Fruit fly (Drosophila melanogaster) whole organism, embryonic: ENCODE measurements around the gene Rpn2.

Source experiments
- Adf1 ChIP-seq: fragments of 200-800 bp; sonication (Bioruptor generic); IDR thresholded peaks from 2 replicates; pipeline ENCODE4 v1.3.6; 2022; ENCODE audit warnings: missing biosample characterization, missing genetic modification characterization
- Antp ChIP-seq: fragments of 200-800 bp; sonication (Bioruptor generic); optimal IDR thresholded peaks from 3 replicates; lab custom pipeline; 2016; ENCODE audit warnings: missing biosample characterization, missing genetic modification characterization
- B-H1 ChIP-seq: fragments of 200-800 bp; sonication (Bioruptor generic); IDR thresholded peaks from 3 replicates; pipeline ENCODE4 v1.3.6; 2022; ENCODE audit warnings: missing biosample characterization, missing genetic modification characterization
- B-H2 ChIP-seq: fragments of 200-800 bp; sonication (Bioruptor generic); optimal IDR thresholded peaks from 2 replicates; lab custom pipeline; 2018; ENCODE audit warnings: missing biosample characterization, mild to moderate bottlenecking, missing genetic modification characterization
- Bgb ChIP-seq: fragments of 200-800 bp; sonication (Bioruptor generic); IDR thresholded peaks from 2 replicates; pipeline ENCODE4 v1.3.6; 2022; ENCODE audit warnings: missing biosample characterization, missing genetic modification characterization; ENCODE audit not compliant: partially characterized antibody
- CG10366 ChIP-seq: fragments of 200-800 bp; sonication (Bioruptor generic); IDR thresholded peaks from 2 replicates; pipeline ENCODE4 v1.3.6; 2022; ENCODE audit warnings: missing biosample characterization, missing genetic modification characterization
- CG11398 ChIP-seq: fragments of 200-800 bp; sonication (Bioruptor generic); optimal IDR thresholded peaks from 2 replicates; lab custom pipeline; 2016; ENCODE audit warnings: missing biosample characterization, missing genetic modification characterization
- CG11695 ChIP-seq: fragments of 200-800 bp; sonication (Bioruptor generic); IDR thresholded peaks from 3 replicates; pipeline ENCODE4 v1.3.6; 2022; ENCODE audit warnings: missing biosample characterization, missing genetic modification characterization
- CG12744 ChIP-seq: fragments of 200-800 bp; sonication (Bioruptor generic); optimal IDR thresholded peaks from 2 replicates; lab custom pipeline; 2016; ENCODE audit warnings: missing biosample characterization, missing genetic modification characterization
- CG13287 ChIP-seq: fragments of 200-800 bp; sonication (Bioruptor generic); IDR thresholded peaks from 2 replicates; pipeline ENCODE4 v1.3.6; 2022; ENCODE audit warnings: missing biosample characterization, missing genetic modification characterization; ENCODE audit not compliant: partially characterized antibody
- CG16815 ChIP-seq: fragments of 200-800 bp; sonication (Bioruptor generic); optimal IDR thresholded peaks from 3 replicates; lab custom pipeline; 2017; ENCODE audit warnings: missing biosample characterization, mild to moderate bottlenecking, missing genetic modification characterization
- CG17328 ChIP-seq: fragments of 200-800 bp; sonication (Bioruptor generic); IDR thresholded peaks from 2 replicates; pipeline ENCODE4 v1.3.6; 2022; ENCODE audit warnings: missing biosample characterization, missing genetic modification characterization
- CG17359 ChIP-seq: fragments of 200-800 bp; sonication (Bioruptor generic); optimal IDR thresholded peaks from 3 replicates; lab custom pipeline; 2018; ENCODE audit warnings: missing biosample characterization, mild to moderate bottlenecking, missing genetic modification characterization, moderate library complexity
- CG17568 ChIP-seq: fragments of 200-800 bp; sonication (Bioruptor generic); optimal IDR thresholded peaks from 2 replicates; lab custom pipeline; 2018; ENCODE audit warnings: missing biosample characterization, mild to moderate bottlenecking, missing genetic modification characterization, moderate library complexity
- CG17612 ChIP-seq: fragments of 200-800 bp; sonication (Bioruptor generic); IDR thresholded peaks from 2 replicates; pipeline ENCODE4 v1.3.6; 2022; ENCODE audit warnings: missing biosample characterization, missing genetic modification characterization
- CG18599 ChIP-seq: fragments of 200-800 bp; sonication (Bioruptor generic); optimal IDR thresholded peaks from 3 replicates; lab custom pipeline; 2017; ENCODE audit warnings: missing biosample characterization, missing genetic modification characterization, mild to moderate bottlenecking, moderate library complexity, missing genetic modification reagents
- CG2712 ChIP-seq: fragments of 200-800 bp; optimal IDR thresholded peaks from 3 replicates; lab custom pipeline; 2019; ENCODE audit warnings: missing biosample characterization, mild to moderate bottlenecking, missing genetic modification characterization, moderate library complexity
- CG30403 ChIP-seq: fragments of 200-800 bp; sonication (Bioruptor generic); optimal IDR thresholded peaks from 3 replicates; lab custom pipeline; 2016; ENCODE audit warnings: missing biosample characterization, missing genetic modification characterization
- CG31224 ChIP-seq: fragments of 200-800 bp; sonication (Bioruptor generic); IDR thresholded peaks from 2 replicates; pipeline ENCODE4 v1.3.6; 2022; ENCODE audit warnings: missing biosample characterization, missing genetic modification characterization
- CG34376 ChIP-seq: fragments of 200-800 bp; sonication (Bioruptor generic); optimal IDR thresholded peaks from 2 replicates; lab custom pipeline; 2018; ENCODE audit warnings: missing biosample characterization, mild to moderate bottlenecking, missing genetic modification characterization
- CG3995 ChIP-seq: fragments of 200-800 bp; sonication (Bioruptor generic); optimal IDR thresholded peaks from 3 replicates; lab custom pipeline; 2016; ENCODE audit warnings: missing biosample characterization, missing genetic modification characterization
- CG4360 ChIP-seq: fragments of 200-800 bp; sonication (Bioruptor generic); IDR thresholded peaks from 2 replicates; pipeline ENCODE4 v1.3.6; 2022; ENCODE audit warnings: missing biosample characterization, missing genetic modification characterization
- CG5953 ChIP-seq: fragments of 200-800 bp; sonication (Bioruptor generic); IDR thresholded peaks from 2 replicates; pipeline ENCODE4 v1.3.6; 2022; ENCODE audit warnings: missing biosample characterization, missing genetic modification characterization
- CG7556 ChIP-seq: fragments of 200-800 bp; sonication (Bioruptor generic); optimal IDR thresholded peaks from 2 replicates; lab custom pipeline; 2017; ENCODE audit warnings: missing biosample characterization, mild to moderate bottlenecking, missing genetic modification characterization
- CG8089 ChIP-seq: fragments of 200-800 bp; sonication (Bioruptor generic); optimal IDR thresholded peaks from 3 replicates; lab custom pipeline; 2016; ENCODE audit warnings: missing biosample characterization, missing genetic modification characterization
- CG8765 ChIP-seq: fragments of 200-800 bp; sonication (Bioruptor generic); IDR thresholded peaks from 2 replicates; pipeline ENCODE4 v1.3.6; 2022; ENCODE audit warnings: missing biosample characterization, missing genetic modification characterization
- CoRest ChIP-seq: fragments of 200-800 bp; sonication (Bioruptor generic); optimal IDR thresholded peaks from 3 replicates; lab custom pipeline; 2018; ENCODE audit warnings: missing biosample characterization, mild to moderate bottlenecking, missing genetic modification characterization, moderate library complexity
- Dp ChIP-seq: fragments of 200-800 bp; sonication (Bioruptor generic); optimal IDR thresholded peaks from 2 replicates; lab custom pipeline; 2018; ENCODE audit warnings: missing biosample characterization, mild to moderate bottlenecking, missing genetic modification characterization, moderate library complexity
- E2f1 ChIP-seq: fragments of 200-800 bp; sonication (Bioruptor generic); IDR thresholded peaks from 2 replicates; pipeline ENCODE4 v1.3.6; 2022; ENCODE audit warnings: missing biosample characterization, missing genetic modification characterization
- Elba2 ChIP-seq: fragments of 200-800 bp; sonication (Bioruptor generic); optimal IDR thresholded peaks from 3 replicates; lab custom pipeline; 2016; ENCODE audit warnings: missing biosample characterization, missing genetic modification characterization
- Gsc ChIP-seq: fragments of 200-800 bp; sonication (Bioruptor generic); IDR thresholded peaks from 2 replicates; pipeline ENCODE4 v1.3.6; 2022; ENCODE audit warnings: missing biosample characterization, missing genetic modification characterization
- Hr78 ChIP-seq, 2 experiments: fragments of 200-800 bp in 1 of 2; fragments of >200 bp in 1 of 2; sonication (Bioruptor generic) in 1 of 2; optimal IDR thresholded peaks; 2 replicates each; lab custom pipeline; 2017 to 2019; ENCODE audit warnings: missing biosample characterization in 2 of 2, missing genetic modification characterization in 2 of 2, mild to moderate bottlenecking in 1 of 2, moderate library complexity in 1 of 2
- Lhr ChIP-seq: fragments of 200-800 bp; sonication (Bioruptor generic); optimal IDR thresholded peaks from 3 replicates; lab custom pipeline; 2017; ENCODE audit warnings: mild to moderate bottlenecking, missing biosample characterization, missing genetic modification reagents, missing genetic modification characterization
- MBD-R2 ChIP-seq: fragments of 200-800 bp; sonication (Bioruptor generic); IDR thresholded peaks from 2 replicates; pipeline ENCODE4 v1.3.6; 2022; ENCODE audit warnings: missing biosample characterization, missing genetic modification characterization
- Sin3A ChIP-seq: fragments of >200 bp; optimal IDR thresholded peaks from 2 replicates; lab custom pipeline; 2018
- Spps ChIP-seq: fragments of 200-800 bp; sonication (Bioruptor generic); optimal IDR thresholded peaks from 2 replicates; lab custom pipeline; 2018; ENCODE audit warnings: missing biosample characterization, mild to moderate bottlenecking, missing genetic modification characterization
- Xrp1 ChIP-seq: fragments of 200-800 bp; sonication (Bioruptor generic); IDR thresholded peaks from 2 replicates; pipeline ENCODE4 v1.3.6; 2022; ENCODE audit warnings: missing biosample characterization, missing genetic modification characterization
- ash1 ChIP-seq: fragments of 200-800 bp; sonication (Bioruptor generic); optimal IDR thresholded peaks from 2 replicates; lab custom pipeline; 2018; ENCODE audit warnings: missing biosample characterization, mild to moderate bottlenecking, missing genetic modification characterization
- cato ChIP-seq: fragments of 200-800 bp; sonication (Bioruptor generic); optimal IDR thresholded peaks from 2 replicates; lab custom pipeline; 2016; ENCODE audit warnings: missing biosample characterization, missing genetic modification characterization, borderline replicate concordance
- chm ChIP-seq: fragments of 200-800 bp; sonication (Bioruptor generic); IDR thresholded peaks from 2 replicates; pipeline ENCODE4 v1.3.6; 2022; ENCODE audit warnings: missing biosample characterization, missing genetic modification characterization
- ci ChIP-seq: fragments of 200-800 bp; sonication (Bioruptor generic); IDR thresholded peaks from 3 replicates; pipeline ENCODE4 v1.3.6; 2022; ENCODE audit warnings: missing biosample characterization, missing genetic modification characterization
- da ChIP-seq: fragments of 200-800 bp; sonication (Bioruptor generic); optimal IDR thresholded peaks from 2 replicates; lab custom pipeline; 2016; ENCODE audit warnings: missing biosample characterization, missing genetic modification characterization
- exex ChIP-seq: fragments of 200-800 bp; sonication (Bioruptor generic); optimal IDR thresholded peaks from 4 replicates; lab custom pipeline; 2018; ENCODE audit warnings: missing biosample characterization, mild to moderate bottlenecking, missing genetic modification characterization, moderate library complexity
- grn ChIP-seq: fragments of 200-800 bp; sonication (Bioruptor generic); optimal IDR thresholded peaks from 3 replicates; lab custom pipeline; 2017; ENCODE audit warnings: missing biosample characterization, missing genetic modification characterization
- maf-S ChIP-seq: fragments of 200-800 bp; sonication (Bioruptor generic); optimal IDR thresholded peaks from 2 replicates; lab custom pipeline; 2016; ENCODE audit warnings: missing biosample characterization, missing genetic modification characterization
- nom ChIP-seq: fragments of 200-800 bp; sonication (Bioruptor generic); optimal IDR thresholded peaks from 2 replicates; lab custom pipeline; 2017; ENCODE audit warnings: missing biosample characterization, missing genetic modification characterization, mild to moderate bottlenecking, moderate library complexity, missing genetic modification reagents
- onecut ChIP-seq: fragments of 200-800 bp; sonication (Bioruptor generic); IDR thresholded peaks from 2 replicates; pipeline ENCODE4 v1.3.6; 2022; ENCODE audit warnings: missing biosample characterization, missing genetic modification characterization
- pita ChIP-seq: fragments of 200-800 bp; sonication (Bioruptor generic); optimal IDR thresholded peaks from 2 replicates; lab custom pipeline; 2017; ENCODE audit warnings: missing biosample characterization, mild to moderate bottlenecking, missing genetic modification characterization
- pzg ChIP-seq: fragments of 200-800 bp; sonication (Bioruptor generic); optimal IDR thresholded peaks from 3 replicates; lab custom pipeline; 2018; ENCODE audit warnings: missing biosample characterization, mild to moderate bottlenecking, missing genetic modification characterization, moderate library complexity
- salm ChIP-seq: fragments of 200-800 bp; sonication (Bioruptor generic); optimal IDR thresholded peaks from 2 replicates; lab custom pipeline; 2018; ENCODE audit warnings: missing biosample characterization, mild to moderate bottlenecking, missing genetic modification characterization
- wdn ChIP-seq: fragments of 200-800 bp; sonication (Bioruptor generic); IDR thresholded peaks from 2 replicates; pipeline ENCODE4 v1.3.6; 2022; ENCODE audit warnings: missing biosample characterization, missing genetic modification characterization

The Rpn2 gene

DNA sequence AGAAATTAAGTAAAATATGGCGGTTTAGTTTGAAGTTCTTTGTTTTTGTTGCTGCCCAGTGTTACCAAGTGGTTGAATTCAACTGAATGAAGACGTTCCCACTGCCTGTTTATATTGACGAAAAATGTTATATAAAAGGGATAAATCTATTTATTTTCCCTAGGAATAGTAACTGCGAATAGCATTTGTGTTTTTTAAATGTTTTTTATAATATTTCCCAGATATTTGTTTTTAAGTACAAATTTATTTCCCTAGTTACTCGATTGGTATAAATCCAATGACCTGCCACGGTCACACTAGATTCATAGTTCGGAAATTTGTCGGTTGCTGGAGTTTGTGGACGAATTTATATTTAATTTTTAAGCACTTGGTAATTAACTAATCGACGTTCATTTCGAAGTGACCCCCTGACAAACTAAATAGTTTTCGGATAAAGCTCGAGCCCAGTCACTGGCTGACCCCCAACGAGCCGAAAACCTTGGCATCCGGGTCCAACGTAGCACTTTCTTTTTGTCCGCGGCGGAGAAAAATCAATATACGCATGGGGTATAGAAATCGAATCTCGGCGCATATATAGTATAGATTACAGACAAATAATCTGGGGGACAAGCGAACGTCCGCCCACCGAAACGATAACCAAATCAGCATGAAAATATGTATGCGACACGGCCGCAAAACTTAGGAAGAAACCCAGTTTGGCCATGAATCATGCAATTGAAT is 22.3 kb upstream of the Rpn2 start, which contains the start of the genes dgt6 and Vha100-1 (continued):
- TF ChIP-seq pzg (GFP tag; lab: Kevin White, UChicago) (peak; percentile 77), Bgb (no peak), onecut (GFP tag; lab: Robert Waterston, UW) (peak; percentile 95), CG17328 (GFP tag; lab: Robert Waterston, UW) (no peak), ash1 (GFP tag; lab: Kevin White, UChicago) (no peak), Lhr (GFP tag; lab: Kevin White, UChicago) (peak; percentile 38), CG30403 (GFP tag; lab: Kevin White, UChicago) (peak; percentile 51), Dp (GFP tag; lab: Kevin White, UChicago) (peak; percentile 74), CG12744 (GFP tag; lab: Kevin White, UChicago) (no peak), CG11398 (GFP tag; lab: Kevin White, UChicago) (no peak), Adf1 (no peak), exex (tag; lab: Kevin White, UChicago) (peak; percentile 4), Spps (tag; lab: Kevin White, UChicago) (peak; percentile 0), wdn (GFP tag; lab: Robert Waterston, UW) (no peak), CG13287 (GFP tag; lab: Robert Waterston, UW) (peak; percentile 58; the same call in 1 of the 2 replicates), salm (tag; lab: Kevin White, UChicago) (no peak), CG4360 (peak; percentile 80), CG17568 (GFP tag; lab: Kevin White, UChicago) (no peak), nom (GFP tag; lab: Kevin White, UChicago) (peak; percentile 29), CoRest (tag; lab: Kevin White, UChicago) (no peak), CG10366 (GFP tag; lab: Robert Waterston, UW) (no peak), B-H2 (GFP tag; lab: Kevin White, UChicago) (no peak), CG3995 (GFP tag; lab: Kevin White, UChicago) (peak; percentile 13), Elba2 (GFP tag; lab: Kevin White, UChicago) (peak; percentile 11), grn (no peak), CG8765 (no peak), CG31224 (no peak), chm (GFP tag; lab: Robert Waterston, UW) (no peak), CG16815 (no peak), Xrp1 (GFP tag; lab: Robert Waterston, UW) (peak; percentile 40; the same call in 1 of the 2 replicates), Antp (no peak), CG18599 (GFP tag; lab: Kevin White, UChicago) (no peak), CG8089 (GFP tag; lab: Kevin White, UChicago) (no peak), Gsc (GFP tag; lab: Robert Waterston, UW) (no peak), Sin3A (peak; percentile 24), da (GFP tag; lab: Kevin White, UChicago) (no peak), Hr78 (GFP tag; optimal IDR thresholded peaks at IDR 0.05; lab: Kevin White, UChicago) (no peak), cato (no peak), CG17612 (no peak), ci (GFP tag; lab: Robert Waterston, UW) (no peak), CG11695 (GFP tag; lab: Robert Waterston, UW) (no peak), CG17359 (tag; lab: Kevin White, UChicago) (no peak), CG34376 (no peak), CG7556 (GFP tag; lab: Kevin White, UChicago) (no peak), E2f1 (GFP tag; lab: Robert Waterston, UW) (no peak), CG2712 (peak; percentile 53), CG5953 (no peak), B-H1 (no peak), pita (no peak), maf-S (GFP tag; lab: Kevin White, UChicago) (no peak), MBD-R2 (GFP tag; lab: Robert Waterston, UW) (peak; percentile 65)
